Worm (Caenorhabditis elegans): ENCODE results near the gene prp-21.
A peak's percentile ranks its signal among the peaks of the same experiment; 100 is the strongest.
"Not testable (repeated sequence)": the region's sequence is repeated elsewhere in the genome, so short reads cannot be mapped to it uniquely, and the experiment has no call there.

The prp-21 gene

DNA sequence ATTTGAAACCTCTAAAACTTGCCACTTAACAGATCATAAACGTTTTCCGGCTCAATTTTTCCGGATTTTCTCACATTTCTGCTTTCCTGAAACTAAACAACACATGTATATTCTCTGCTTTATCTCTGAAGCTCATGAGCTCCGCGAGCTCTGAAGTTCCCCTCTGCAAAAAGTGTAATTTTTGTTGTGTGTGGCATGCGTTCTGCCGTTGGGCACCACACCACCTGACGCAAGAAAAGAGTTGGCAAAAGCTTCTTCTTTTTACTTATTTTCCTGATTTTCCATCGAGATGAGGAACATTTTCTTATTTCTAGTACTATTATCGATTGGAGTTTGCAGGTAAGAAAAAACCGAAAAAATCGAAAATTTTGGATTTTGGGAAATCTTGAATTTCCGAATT lies 41.7 kb downstream of the prp-21 start, which contains the start of gene lgc-34:
TSS of gene lgc-34 (plus strand) at position 200 of the 400 bp plus-strand sequence.
- TF ChIP-seq egl-27 (tag; optimal IDR thresholded peaks at IDR 0.05) = no peak
- TF ChIP-seq egl-13 (tag; optimal IDR thresholded peaks at IDR 0.05) = no peak
- peak; percentile 36 for TF ChIP-seq rnt-1 (tag; optimal IDR thresholded peaks at IDR 0.05)
- no peak for TF ChIP-seq fkh-10 (GFP tag; optimal IDR thresholded peaks at IDR 0.05)
- no peak for TF ChIP-seq mab-9 (GFP tag; IDR thresholded peaks at IDR 0.05)
- peak; percentile 99 for TF ChIP-seq pag-3 (tag; optimal IDR thresholded peaks at IDR 0.05; ENCODE audit: borderline replicate concordance, insufficient read depth)

DNA sequence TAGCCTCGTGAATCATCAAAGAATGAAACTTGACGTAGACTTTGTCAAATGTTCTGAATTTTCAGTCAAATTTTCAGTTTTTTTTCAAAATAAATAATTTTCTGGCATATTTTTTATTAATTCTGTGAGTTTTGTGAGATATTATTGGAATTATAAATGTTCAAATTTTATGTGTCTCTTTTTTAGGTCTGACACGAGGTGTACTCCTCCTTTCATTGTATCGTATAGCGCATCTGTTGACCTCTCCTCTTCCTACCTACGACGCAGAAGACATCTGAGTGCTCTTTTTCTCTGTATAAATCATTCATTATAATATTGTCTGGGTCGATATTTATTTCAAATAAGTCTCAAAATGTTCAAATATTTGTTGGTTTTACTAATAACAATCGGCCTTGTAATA lies 50.6 kb downstream of the prp-21 start, which contains the start of gene T27A1.3:
TSS of gene T27A1.3 (plus strand) at position 301 of the 400 bp plus-strand sequence.
- not testable (repeated sequence) for TF ChIP-seq lin-15B (tag; optimal IDR thresholded peaks at IDR 0.05); skn-1 (tag; optimal IDR thresholded peaks at IDR 0.05); dpl-1 (GFP tag; optimal IDR thresholded peaks at IDR 0.05)

DNA sequence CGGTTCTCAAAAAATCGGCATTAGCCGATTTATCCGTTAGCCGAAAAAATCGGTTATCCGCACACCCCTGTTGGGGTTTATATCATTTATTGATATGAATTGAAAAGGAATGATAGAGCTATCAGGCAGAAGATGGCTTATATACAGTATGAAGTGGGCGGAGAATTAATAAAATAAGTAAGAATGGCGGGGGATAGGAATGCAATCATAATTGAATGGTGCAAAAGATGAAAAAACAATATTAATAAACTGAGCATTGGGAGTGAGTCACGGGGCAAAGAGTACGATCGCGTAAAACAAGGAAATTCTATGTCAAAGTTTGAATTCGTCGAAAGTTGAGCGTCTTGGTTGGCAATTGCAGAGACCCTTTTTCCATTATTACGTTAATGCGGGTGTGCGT lies 52.1 kb downstream of the prp-21 start, which contains the start of gene T27A1.2:
TSS of gene T27A1.2 (minus strand) at position 101 of the 400 bp plus-strand sequence.
- TF ChIP-seq lin-39 (tag; optimal IDR thresholded peaks at IDR 0.05) (no peak), lin-35 (GFP tag; optimal IDR thresholded peaks at IDR 0.05) (no peak), mdl-1 (tag; optimal IDR thresholded peaks at IDR 0.05) (no peak), nhr-76 (tag; optimal IDR thresholded peaks at IDR 0.05) (no peak), sptf-1 (tag; optimal IDR thresholded peaks at IDR 0.05) (no peak), egl-27 (tag; optimal IDR thresholded peaks at IDR 0.05) (no peak), ces-1 (GFP tag; optimal IDR thresholded peaks at IDR 0.05) (no peak), zip-4 (GFP tag; optimal IDR thresholded peaks at IDR 0.05) (no peak), pax-3 (tag; optimal IDR thresholded peaks at IDR 0.05) (no peak), ama-1 (optimal IDR thresholded peaks at IDR 0.05) (no peak), nhr-84 (tag; optimal IDR thresholded peaks at IDR 0.05) (no peak), vab-15 (tag; optimal IDR thresholded peaks at IDR 0.05) (no peak)

Measured in whole organism, L1 larva.